Fruit fly (Drosophila melanogaster): ENCODE data around the gene CG42846.

CG42846 gene

dm6 chr3L:246644-247199, 15.3 kb upstream of the CG42846 start (continued):
- TF ChIP-seq Fer3 (tag; optimal IDR thresholded peaks at IDR 0.05) (no peak), CG12236 (GFP tag; optimal IDR thresholded peaks at IDR 0.05) (no peak), bigmax (GFP tag; optimal IDR thresholded peaks at IDR 0.05) (peak; percentile 54), CG6654 (GFP tag; optimal IDR thresholded peaks at IDR 0.05) (no peak), stwl (tag; optimal IDR thresholded peaks at IDR 0.05) (peak; percentile 82), CG12071 (GFP tag; optimal IDR thresholded peaks at IDR 0.05) (no peak), CG1792 (GFP tag; optimal IDR thresholded peaks at IDR 0.05) (peak; percentile 45), CG10209 (GFP tag; optimal IDR thresholded peaks at IDR 0.05) (peak; percentile 39), Deaf1 (tag; optimal IDR thresholded peaks at IDR 0.05) (peak; percentile 100), crp (GFP tag; optimal IDR thresholded peaks at IDR 0.05) (peak in 1 of 2 experiments; percentile 42), HmgD (GFP tag; optimal IDR thresholded peaks at IDR 0.05) (peak; percentile 51), en (GFP tag; optimal IDR thresholded peaks at IDR 0.05) (peak; percentile 36), Ravus (GFP tag; IDR thresholded peaks at IDR 0.05) (no peak), bab2 (GFP tag; optimal IDR thresholded peaks at IDR 0.05) (no peak), run (tag; optimal IDR thresholded peaks at IDR 0.05) (no peak), CG4730 (GFP tag; IDR thresholded peaks at IDR 0.05) (no peak), CG10979 (tag; optimal IDR thresholded peaks at IDR 0.05) (peak; percentile 19), lov (optimal IDR thresholded peaks at IDR 0.05) (no peak), lov (GFP tag; IDR thresholded peaks at IDR 0.05) (peak; percentile 76; the same call in 2 of the 3 replicates), CG4854 (GFP tag; optimal IDR thresholded peaks at IDR 0.05) (peak; percentile 49), ERR (GFP tag; optimal IDR thresholded peaks at IDR 0.05) (peak; percentile 24), twi (tag; optimal IDR thresholded peaks at IDR 0.05) (peak; percentile 44), CG3163 (GFP tag; optimal IDR thresholded peaks at IDR 0.05) (no peak), Fer1 (GFP tag; optimal IDR thresholded peaks at IDR 0.05) (no peak), grau (tag; optimal IDR thresholded peaks at IDR 0.05) (no peak), CG8478 (optimal IDR thresholded peaks at IDR 0.05) (no peak), slbo (GFP tag; IDR thresholded peaks at IDR 0.05) (peak; percentile 69), cg (GFP tag; optimal IDR thresholded peaks at IDR 0.05) (peak; percentile 85), B-H1 (GFP tag; IDR thresholded peaks at IDR 0.05) (no peak), crol (GFP tag; IDR thresholded peaks at IDR 0.05) (no peak), az2 (GFP tag; optimal IDR thresholded peaks at IDR 0.05) (peak; percentile 6), grn (GFP tag; optimal IDR thresholded peaks at IDR 0.05) (no peak), wek (GFP tag; optimal IDR thresholded peaks at IDR 0.05) (no peak), Sry-δ (GFP tag; optimal IDR thresholded peaks at IDR 0.05) (peak; percentile 77), Poxn (GFP tag; IDR thresholded peaks at IDR 0.05) (no peak), CG10462 (GFP tag; optimal IDR thresholded peaks at IDR 0.05) (no peak), tio (GFP tag; optimal IDR thresholded peaks at IDR 0.05) (no peak), seq (GFP tag; IDR thresholded peaks at IDR 0.05) (no peak), CG31365 (tag; optimal IDR thresholded peaks at IDR 0.05) (no peak), ash1 (GFP tag; optimal IDR thresholded peaks at IDR 0.05) (no peak), CG2875 (GFP tag; optimal IDR thresholded peaks at IDR 0.05) (peak; percentile 6), HLH54F (GFP tag; optimal IDR thresholded peaks at IDR 0.05) (peak; percentile 36), CG9215 (GFP tag; IDR thresholded peaks at IDR 0.05) (no peak), scrt (GFP tag; optimal IDR thresholded peaks at IDR 0.05) (no peak), gcm2 (GFP tag; optimal IDR thresholded peaks at IDR 0.05) (no peak), Stat92E (GFP tag; optimal IDR thresholded peaks at IDR 0.05) (no peak), Bdp1 (GFP tag; optimal IDR thresholded peaks at IDR 0.05) (peak; percentile 51), Dek (tag; optimal IDR thresholded peaks at IDR 0.05) (no peak), CG11085 (GFP tag; IDR thresholded peaks at IDR 0.05) (peak; percentile 17; the same call in 1 of the 2 replicates), Oaz (GFP tag; IDR thresholded peaks at IDR 0.05) (peak; percentile 10; the same call in 1 of the 2 replicates), caup (GFP tag; optimal IDR thresholded peaks at IDR 0.05; ENCODE audit: severe bottlenecking) (no peak)

All from whole organism, embryonic.